Fruit fly (Drosophila melanogaster) whole organism, adult: ENCODE measurements around the gene CG13380.

Experiments
- CG12768 ChIP-seq: fragments of 200-800 bp; sonication (Bioruptor generic); optimal IDR thresholded peaks from 2 replicates; lab custom pipeline; 2017; ENCODE audit warnings: missing biosample characterization, missing genetic modification characterization, mild to moderate bottlenecking, moderate library complexity, missing genetic modification reagents
- CG14711 ChIP-seq: fragments of 200-800 bp; sonication (Bioruptor generic); optimal IDR thresholded peaks from 2 replicates; lab custom pipeline; 2018; ENCODE audit warnings: missing biosample characterization, mild to moderate bottlenecking, missing genetic modification characterization, moderate library complexity
- CG33017 ChIP-seq: fragments of 200-800 bp; sonication (Bioruptor generic); optimal IDR thresholded peaks from 2 replicates; lab custom pipeline; 2018; ENCODE audit warnings: missing biosample characterization, mild to moderate bottlenecking, missing genetic modification characterization, moderate library complexity
- CG7045 ChIP-seq: fragments of 200-800 bp; sonication (Bioruptor generic); optimal IDR thresholded peaks from 2 replicates; lab custom pipeline; 2017; ENCODE audit warnings: missing biosample characterization, mild to moderate bottlenecking, missing genetic modification characterization
- Clk ChIP-seq: fragments of 200-800 bp; sonication (Bioruptor generic); optimal IDR thresholded peaks from 2 replicates; lab custom pipeline; 2017; ENCODE audit warnings: missing biosample characterization, missing genetic modification characterization
- Hr96 ChIP-seq: fragments of 200-800 bp; sonication (Bioruptor generic); optimal IDR thresholded peaks from 2 replicates; lab custom pipeline; 2016; ENCODE audit warnings: missing biosample characterization, missing genetic modification characterization
- Mnt ChIP-seq: fragments of 200-800 bp; sonication (Bioruptor generic); optimal IDR thresholded peaks from 2 replicates; lab custom pipeline; 2016; ENCODE audit warnings: missing biosample characterization, mild to moderate bottlenecking, missing genetic modification characterization
- bab1 ChIP-seq: fragments of 200-800 bp; sonication (Bioruptor generic); optimal IDR thresholded peaks from 3 replicates; lab custom pipeline; 2019; ENCODE audit warnings: missing biosample characterization, mild to moderate bottlenecking, missing genetic modification characterization, moderate library complexity
- kay ChIP-seq: fragments of 200-800 bp; sonication (Bioruptor generic); peaks from one replicate; lab custom pipeline; 2016; ENCODE audit warnings: missing biosample characterization, missing genetic modification characterization, borderline replicate concordance
- toe ChIP-seq: fragments of 200-800 bp; sonication (Bioruptor generic); optimal IDR thresholded peaks from 2 replicates; lab custom pipeline; 2016; ENCODE audit warnings: missing biosample characterization, missing genetic modification characterization

- TF ChIP-seq CG12768 = no peak
- peak; percentile 48 for TF ChIP-seq bab1 (GFP tag; lab: Kevin White, UChicago)
- TF ChIP-seq Clk (GFP tag; lab: Kevin White, UChicago) = no peak
- no peak for TF ChIP-seq CG7045 (GFP tag; lab: Kevin White, UChicago)
- no peak for TF ChIP-seq CG14711 (tag; lab: Kevin White, UChicago)
- TF ChIP-seq CG33017 (tag; lab: Kevin White, UChicago) = no peak
- no peak for TF ChIP-seq Mnt (GFP tag; lab: Kevin White, UChicago)
- peak; percentile 30 for TF ChIP-seq Hr96 (GFP tag; lab: Kevin White, UChicago)
- TF ChIP-seq kay (GFP tag; lab: Kevin White, UChicago) = no peak
- no peak for TF ChIP-seq toe (GFP tag; lab: Kevin White, UChicago)
Observed at dm6 chr3L:18620988-18621734, 3.4 kb upstream of the CG13380 start.
